Worm (Caenorhabditis elegans): ENCODE measurements around the gene W01B6.3.

DNA sequence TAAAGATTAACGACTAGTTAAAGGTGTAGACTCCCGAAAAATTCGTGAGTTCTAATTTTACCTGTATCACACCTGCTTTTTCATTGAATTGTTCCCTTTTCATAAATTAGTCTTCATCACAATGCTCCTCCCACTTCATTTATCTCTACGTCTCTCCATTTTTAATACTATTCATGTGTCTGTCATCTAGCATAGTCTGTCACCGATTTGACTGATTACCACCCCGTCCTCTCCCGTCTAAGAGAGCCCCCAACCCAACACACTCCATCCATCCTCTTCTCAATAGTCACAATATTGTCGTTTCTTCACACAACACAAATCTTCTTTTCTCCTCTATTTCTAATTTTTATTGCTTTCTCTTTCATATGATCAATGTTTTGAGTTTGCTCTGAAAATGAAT lies 7.3 kb downstream of the W01B6.3 start:
- no peak for TF ChIP-seq fkh-10 (GFP tag; optimal IDR thresholded peaks at IDR 0.05)
- TF ChIP-seq ceh-28 (tag; optimal IDR thresholded peaks at IDR 0.05), result no peak
- TF ChIP-seq nhr-11 (tag; optimal IDR thresholded peaks at IDR 0.05), result no peak
- no peak for TF ChIP-seq nhr-237 (tag; optimal IDR thresholded peaks at IDR 0.05)
- no peak for TF ChIP-seq ama-1 (optimal IDR thresholded peaks at IDR 0.05)
- no peak for TF ChIP-seq elt-3 (tag; optimal IDR thresholded peaks at IDR 0.05)
- TF ChIP-seq R02D3.7 (tag; optimal IDR thresholded peaks at IDR 0.05), result no peak
- no peak for TF ChIP-seq mdl-1 (tag; optimal IDR thresholded peaks at IDR 0.05)

Data from whole organism, L3 larva.